Worm (Caenorhabditis elegans): ENCODE results near the gene D2023.6.

Gene D2023.6

DNA sequence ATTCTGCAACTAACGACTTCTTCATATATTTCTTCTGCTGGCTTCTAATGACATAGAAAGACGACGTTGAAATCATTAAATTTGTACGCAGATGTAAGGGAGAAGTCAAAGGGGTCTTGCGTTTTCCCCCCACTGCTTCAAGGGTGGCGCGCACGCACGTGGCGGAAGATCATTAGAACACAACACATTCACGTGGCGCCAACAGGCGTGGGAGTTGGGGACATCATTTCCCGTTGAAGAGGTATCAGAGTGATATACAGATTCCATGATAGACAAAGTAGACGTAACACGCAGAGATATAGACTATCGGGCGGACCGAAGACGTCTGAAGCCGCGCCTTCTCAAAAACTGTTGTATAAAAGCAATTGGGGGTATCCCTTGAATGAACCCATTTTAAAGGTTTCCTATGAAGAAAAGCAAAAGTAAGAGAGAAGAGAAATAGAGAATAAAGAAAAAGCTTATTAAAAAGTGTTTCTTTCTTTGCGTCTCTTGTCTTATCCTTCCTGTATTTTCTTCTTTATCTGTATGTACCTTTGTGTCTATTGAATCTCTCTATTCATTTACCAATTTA lies 27.8 kb upstream of the D2023.6 start (continued):
- peak in 1 of 2 experiments; percentile 67 for TF ChIP-seq lsy-2 (tag; optimal IDR thresholded peaks at IDR 0.05)
- TF ChIP-seq daf-12 (tag; optimal IDR thresholded peaks at IDR 0.05), result no peak
- TF ChIP-seq nhr-25 (tag; optimal IDR thresholded peaks at IDR 0.05; ENCODE audit: borderline replicate concordance, insufficient read depth), result peak; percentile 72
- TF ChIP-seq mdt-29 (GFP tag; IDR thresholded peaks at IDR 0.05), result no peak
- peak; percentile 74 for TF ChIP-seq ctbp-1 (GFP tag; IDR thresholded peaks at IDR 0.05)
- no peak for TF ChIP-seq ceh-82 (tag; optimal IDR thresholded peaks at IDR 0.05)
- TF ChIP-seq saeg-2 (GFP tag; IDR thresholded peaks at IDR 0.05), result 0 out of 2 replicates have a peak, but pooled peaks have one; percentile 5
- TF ChIP-seq nhr-237 (tag; optimal IDR thresholded peaks at IDR 0.05), result no peak
- no peak for TF ChIP-seq lir-3 (tag; optimal IDR thresholded peaks at IDR 0.05)
- peak; percentile 11 for TF ChIP-seq gei-8 (GFP tag; optimal IDR thresholded peaks at IDR 0.05)
- no peak for TF ChIP-seq zfp-3 (GFP tag; conservative IDR thresholded peaks at IDR 0.05)
- peak; percentile 94 for TF ChIP-seq hlh-11 (tag; optimal IDR thresholded peaks at IDR 0.05)
- no peak for TF ChIP-seq unc-39 (tag; optimal IDR thresholded peaks at IDR 0.05)
- TF ChIP-seq vab-7 (GFP tag; IDR thresholded peaks at IDR 0.05), result no peak
- no peak for TF ChIP-seq Y48G9A.11 (GFP tag; IDR thresholded peaks at IDR 0.05)
- no peak for TF ChIP-seq php-3 (GFP tag; IDR thresholded peaks at IDR 0.05)
- no peak for TF ChIP-seq zip-11 (GFP tag; IDR thresholded peaks at IDR 0.05)
- no peak for TF ChIP-seq unc-130 (GFP tag; optimal IDR thresholded peaks at IDR 0.05)
- TF ChIP-seq aha-1 (tag), result no peak
- no peak for TF ChIP-seq daf-19 (GFP tag; conservative IDR thresholded peaks at IDR 0.05)
- no peak for TF ChIP-seq egl-43 (GFP tag; IDR thresholded peaks at IDR 0.05)
- TF ChIP-seq ztf-7 (tag; optimal IDR thresholded peaks at IDR 0.05), result no peak
- TF ChIP-seq ZK546.5 (tag; optimal IDR thresholded peaks at IDR 0.05), result no peak
- peak; percentile 37; the same call in 1 of the 2 replicates for TF ChIP-seq lin-38 (GFP tag; IDR thresholded peaks at IDR 0.05)
- TF ChIP-seq hlh-30 (tag; optimal IDR thresholded peaks at IDR 0.05; ENCODE audit: insufficient read depth), result peak; percentile 82
- TF ChIP-seq nhr-11 (tag; optimal IDR thresholded peaks at IDR 0.05), result peak; percentile 27
- TF ChIP-seq fkh-10 (GFP tag; optimal IDR thresholded peaks at IDR 0.05), result no peak
- TF ChIP-seq F49E8.2 (tag; optimal IDR thresholded peaks at IDR 0.05; ENCODE audit: borderline replicate concordance), result no peak
- no peak for TF ChIP-seq nhr-6 (tag; optimal IDR thresholded peaks at IDR 0.05)
- peak; percentile 63; the same call in 1 of the 2 replicates for TF ChIP-seq lin-29 (GFP tag; IDR thresholded peaks at IDR 0.05)
- no peak for TF ChIP-seq ZK337.2 (GFP tag; IDR thresholded peaks at IDR 0.05)
- TF ChIP-seq nhr-48 (tag; optimal IDR thresholded peaks at IDR 0.05), result peak; percentile 99
- TF ChIP-seq pqm-1 (tag; optimal IDR thresholded peaks at IDR 0.05), result no peak
- no peak for TF ChIP-seq dmd-9 (GFP tag; IDR thresholded peaks at IDR 0.05)
- TF ChIP-seq nhr-10 (tag; optimal IDR thresholded peaks at IDR 0.05), result peak; percentile 28
- TF ChIP-seq madf-5 (GFP tag; IDR thresholded peaks at IDR 0.05), result no peak
- no peak for TF ChIP-seq F44E2.7 (GFP tag; IDR thresholded peaks at IDR 0.05)
- TF ChIP-seq spr-3 (GFP tag; optimal IDR thresholded peaks at IDR 0.05), result no peak
- TF ChIP-seq aly-2 (tag; optimal IDR thresholded peaks at IDR 0.05), result no peak
- TF ChIP-seq mdl-1 (tag; optimal IDR thresholded peaks at IDR 0.05), result peak; percentile 88 to 92
- peak; percentile 96 for TF ChIP-seq cey-2 (tag; optimal IDR thresholded peaks at IDR 0.05; ENCODE audit: borderline replicate concordance, insufficient read depth)
- no peak for TF ChIP-seq lin-15B (tag; optimal IDR thresholded peaks at IDR 0.05)
- no peak for TF ChIP-seq snpc-1.2 (GFP tag; IDR thresholded peaks at IDR 0.05)
- no peak for TF ChIP-seq pha-4 (GFP tag; IDR thresholded peaks at IDR 0.05)
- no peak for TF ChIP-seq pha-4 (tag; optimal IDR thresholded peaks at IDR 0.05)
- TF ChIP-seq Y5F2A.4 (GFP tag; optimal IDR thresholded peaks at IDR 0.05), result no peak
- TF ChIP-seq daf-16 (GFP tag; optimal IDR thresholded peaks at IDR 0.05), result no peak
- no peak for TF ChIP-seq daf-16 (tag; optimal IDR thresholded peaks at IDR 0.05)
- TF ChIP-seq F10B5.3 (tag; optimal IDR thresholded peaks at IDR 0.05), result no peak
- no peak for TF ChIP-seq ztf-11 (tag; optimal IDR thresholded peaks at IDR 0.05)
- TF ChIP-seq dpl-1 (GFP tag; optimal IDR thresholded peaks at IDR 0.05), result peak; percentile 13
